Fruit fly (Drosophila melanogaster) Kc167 (cell line): Measurements from ENCODE around the gene CG17124.

Experiments used
- Myc ChIP-seq: fragments of >200 bp; optimal IDR thresholded peaks from 2 replicates; lab custom pipeline; 2017; ENCODE audit warnings: missing external identifiers
- Sin3A ChIP-seq: fragments of >200 bp; optimal IDR thresholded peaks from 2 replicates; lab custom pipeline; 2018; ENCODE audit warnings: missing external identifiers
- h ChIP-seq: fragments of >200 bp; optimal IDR thresholded peaks from 3 replicates; lab custom pipeline; 2018; ENCODE audit warnings: missing external identifiers
- insv ChIP-seq: fragments of >200 bp; optimal IDR thresholded peaks from 3 replicates; lab custom pipeline; 2018; ENCODE audit warnings: missing external identifiers
- psq ChIP-seq: fragments of >200 bp; optimal IDR thresholded peaks from 2 replicates; lab custom pipeline; 2017; ENCODE audit warnings: missing external identifiers
- ttk ChIP-seq: sonication (Bioruptor generic); optimal IDR thresholded peaks from 2 replicates; lab custom pipeline; 2017; ENCODE audit warnings: missing external identifiers

The CG17124 gene

dm6 chr2L:10756049-10756448 lies at the start of gene CG17124:
CG17124 (minus strand) TSS chr2L:10756325.
- TF ChIP-seq Sin3A: no peak
- no peak for TF ChIP-seq ttk (lab: Kevin White, UChicago)
- TF ChIP-seq h (lab: Kevin White, UChicago): no peak
- TF ChIP-seq psq: no peak
- TF ChIP-seq Myc (lab: Kevin White, UChicago): no peak
- TF ChIP-seq insv (lab: Kevin White, UChicago): no peak

dm6 chr2L:10801951-10802780 lies 46.0 kb upstream of the CG17124 start:
- no peak for TF ChIP-seq Sin3A
- no peak for TF ChIP-seq Myc (lab: Kevin White, UChicago)
- no peak for TF ChIP-seq insv (lab: Kevin White, UChicago)
- no peak for TF ChIP-seq ttk (lab: Kevin White, UChicago)
- no peak for TF ChIP-seq h (lab: Kevin White, UChicago)
- no peak for TF ChIP-seq psq

dm6 chr2L:10800877-10801719 lies 45.0 kb upstream of the CG17124 start, which contains the start of gene CG31869:
CG31869 (minus strand) TSS chr2L:10801109.
- no peak for TF ChIP-seq psq
- TF ChIP-seq Sin3A: no peak
- no peak for TF ChIP-seq insv (lab: Kevin White, UChicago)
- no peak for TF ChIP-seq h (lab: Kevin White, UChicago)
- no peak for TF ChIP-seq ttk (lab: Kevin White, UChicago)
- TF ChIP-seq Myc (lab: Kevin White, UChicago): no peak

- TF ChIP-seq h (lab: Kevin White, UChicago) (no peak), ttk (lab: Kevin White, UChicago) (no peak), psq (no peak), insv (lab: Kevin White, UChicago) (no peak), Myc (lab: Kevin White, UChicago) (no peak), Sin3A (no peak)
Measured at dm6 chr2L:10795731-10796130, 39.6 kb upstream of the CG17124 start.

dm6 chr2L:10794032-10794431 lies 37.9 kb upstream of the CG17124 start:
- TF ChIP-seq Myc (lab: Kevin White, UChicago) (no peak), insv (lab: Kevin White, UChicago) (no peak), psq (no peak)

- TF ChIP-seq Sin3A (no peak), h (lab: Kevin White, UChicago) (no peak), ttk (lab: Kevin White, UChicago) (no peak), insv (lab: Kevin White, UChicago) (no peak), Myc (lab: Kevin White, UChicago) (no peak), psq (no peak)
Measured at dm6 chr2L:10792072-10792471, 35.9 kb upstream of the CG17124 start.

- TF ChIP-seq psq (no peak), Myc (lab: Kevin White, UChicago) (no peak), insv (lab: Kevin White, UChicago) (no peak), h (lab: Kevin White, UChicago) (no peak), Sin3A (no peak), ttk (lab: Kevin White, UChicago) (no peak)
Measured at dm6 chr2L:10791343-10791742, 35.2 kb upstream of the CG17124 start.

- no peak for TF ChIP-seq h (lab: Kevin White, UChicago)
- TF ChIP-seq Sin3A: no peak
- no peak for TF ChIP-seq ttk (lab: Kevin White, UChicago)
- no peak for TF ChIP-seq insv (lab: Kevin White, UChicago)
- TF ChIP-seq Myc (lab: Kevin White, UChicago): no peak
- no peak for TF ChIP-seq psq
Measured at dm6 chr2L:10789922-10790321, 33.8 kb upstream of the CG17124 start, which contains the start of gene CG31870. CG31870 (plus strand) TSS chr2L:10790222.

dm6 chr2L:10781252-10781651 lies 25.1 kb upstream of the CG17124 start:
- TF ChIP-seq Myc (lab: Kevin White, UChicago) (no peak), psq (no peak), ttk (lab: Kevin White, UChicago) (no peak), insv (lab: Kevin White, UChicago) (no peak), h (lab: Kevin White, UChicago) (no peak), Sin3A (no peak)

dm6 chr2L:10774041-10774440 lies 17.9 kb upstream of the CG17124 start:
- no peak for TF ChIP-seq Myc (lab: Kevin White, UChicago)
- TF ChIP-seq ttk (lab: Kevin White, UChicago): no peak
- TF ChIP-seq Sin3A: no peak
- TF ChIP-seq psq: no peak
- TF ChIP-seq insv (lab: Kevin White, UChicago): no peak
- no peak for TF ChIP-seq h (lab: Kevin White, UChicago)

dm6 chr2L:10770568-10770967 lies 14.4 kb upstream of the CG17124 start, which contains the start of gene CG17127:
CG17127 (plus strand) TSS chr2L:10770868.
- TF ChIP-seq insv (lab: Kevin White, UChicago) (no peak), Myc (lab: Kevin White, UChicago) (no peak), psq (no peak), h (lab: Kevin White, UChicago) (no peak), Sin3A (no peak), ttk (lab: Kevin White, UChicago) (no peak)

- no peak for TF ChIP-seq Myc (lab: Kevin White, UChicago)
- TF ChIP-seq insv (lab: Kevin White, UChicago): no peak
- TF ChIP-seq ttk (lab: Kevin White, UChicago): no peak
- no peak for TF ChIP-seq h (lab: Kevin White, UChicago)
- no peak for TF ChIP-seq Sin3A
- TF ChIP-seq psq: no peak
Measured at dm6 chr2L:10769708-10770107, 13.6 kb upstream of the CG17124 start, which contains the start of gene CG6724. CG6724 (minus strand) TSS chr2L:10769952.
